Worm (Caenorhabditis elegans): ENCODE data around the gene C07A9.9.
A peak's percentile ranks its signal among the peaks of the same experiment; 100 is the strongest.

The C07A9.9 gene

ce11 chrIII:9619079-9619761 is 48.2 kb downstream of the C07A9.9 start, which contains the start of gene hlh-11 (continued):
- no peak for TF ChIP-seq ceh-16 (tag; optimal IDR thresholded peaks at IDR 0.05)
- peak; percentile 83 for TF ChIP-seq ceh-28 (tag; optimal IDR thresholded peaks at IDR 0.05)
- TF ChIP-seq ceh-9 (tag; optimal IDR thresholded peaks at IDR 0.05) = no peak
- peak; percentile 71 for TF ChIP-seq egl-27 (tag; optimal IDR thresholded peaks at IDR 0.05)
- TF ChIP-seq ama-1 (optimal IDR thresholded peaks at IDR 0.05) = peak; percentile 50
- TF ChIP-seq skn-1 (tag; optimal IDR thresholded peaks at IDR 0.05) = no peak
- TF ChIP-seq sea-2 (GFP tag; optimal IDR thresholded peaks at IDR 0.05) = no peak
- TF ChIP-seq ztf-4 (tag; optimal IDR thresholded peaks at IDR 0.05) = peak; percentile 52
- no peak for TF ChIP-seq unc-39 (tag; optimal IDR thresholded peaks at IDR 0.05)
- TF ChIP-seq egl-5 (tag; optimal IDR thresholded peaks at IDR 0.05) = peak; percentile 62
- peak; percentile 85 for TF ChIP-seq fos-1 (tag; optimal IDR thresholded peaks at IDR 0.05)
- no peak for TF ChIP-seq eor-1 (tag; optimal IDR thresholded peaks at IDR 0.05)
- peak; percentile 80 for TF ChIP-seq nhr-23 (tag; optimal IDR thresholded peaks at IDR 0.05)
- TF ChIP-seq nfya-1 (tag; optimal IDR thresholded peaks at IDR 0.05; ENCODE audit: insufficient read depth) = peak; percentile 87
- TF ChIP-seq daf-12 (tag; optimal IDR thresholded peaks at IDR 0.05) = peak; percentile 11

DNA sequence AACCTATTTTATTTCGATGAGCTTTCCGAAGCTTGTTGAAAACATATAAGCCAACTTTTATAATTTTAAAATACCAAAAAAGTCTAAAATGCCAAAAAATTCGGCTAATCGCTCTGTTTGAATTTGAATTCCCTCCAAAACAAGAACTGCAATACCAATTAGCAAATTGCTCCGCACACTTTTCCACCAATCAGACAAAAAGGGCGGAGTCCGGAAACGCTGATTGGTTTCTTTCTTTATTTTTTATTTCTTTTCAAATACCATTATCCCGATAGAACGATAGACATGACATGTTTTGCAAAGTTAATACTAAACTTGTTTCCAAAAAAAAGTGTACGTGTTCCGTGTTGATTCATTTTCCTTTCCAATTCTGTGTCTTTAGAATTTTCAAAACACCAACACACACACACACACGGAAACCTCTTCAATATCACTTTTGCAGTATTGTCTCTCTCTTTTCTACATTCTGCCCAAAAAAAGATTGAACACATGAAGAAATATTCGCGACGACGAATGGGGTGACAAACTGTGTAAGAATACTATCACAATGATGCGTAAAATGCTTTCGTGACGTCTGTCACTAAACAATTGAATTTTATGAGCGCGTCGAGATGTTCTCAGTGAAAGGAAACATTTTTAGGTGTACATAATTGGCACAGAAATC is 49.7 kb downstream of the C07A9.9 start:
- TF ChIP-seq nfya-1 (tag; optimal IDR thresholded peaks at IDR 0.05; ENCODE audit: insufficient read depth) (peak; percentile 91), snpc-4 (tag; optimal IDR thresholded peaks at IDR 0.05) (no peak), fkh-10 (GFP tag; optimal IDR thresholded peaks at IDR 0.05) (no peak), nhr-25 (tag; optimal IDR thresholded peaks at IDR 0.05) (peak; percentile 78), elt-2 (tag; optimal IDR thresholded peaks at IDR 0.05) (peak; percentile 1), hmg-11 (tag; optimal IDR thresholded peaks at IDR 0.05) (peak; percentile 13)

DNA sequence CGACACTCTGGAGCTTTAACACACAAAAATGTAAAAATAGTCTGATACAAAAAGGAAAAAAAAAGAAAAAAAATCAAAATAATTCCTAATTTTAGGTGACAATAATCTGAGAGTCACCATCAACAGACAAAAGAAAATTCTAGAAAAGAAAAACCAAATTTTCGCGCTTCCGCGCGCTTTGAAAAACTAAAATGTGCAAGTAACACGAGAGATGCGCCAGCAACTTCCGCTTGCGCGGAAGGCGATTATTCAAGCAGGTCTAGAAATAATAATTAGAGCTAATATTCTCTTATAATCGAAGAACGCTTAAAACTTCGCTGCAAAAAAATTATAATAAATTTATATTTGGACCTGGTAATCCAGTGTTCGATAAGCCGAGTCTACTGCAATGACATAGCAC is 50.5 kb downstream of the C07A9.9 start:
- TF ChIP-seq elt-3 (tag; optimal IDR thresholded peaks at IDR 0.05) = no peak
- no peak for TF ChIP-seq nhr-77 (tag; optimal IDR thresholded peaks at IDR 0.05)
- no peak for TF ChIP-seq R02D3.7 (tag; optimal IDR thresholded peaks at IDR 0.05)
- no peak for TF ChIP-seq ceh-16 (tag; optimal IDR thresholded peaks at IDR 0.05)
- no peak for TF ChIP-seq elt-2 (tag; optimal IDR thresholded peaks at IDR 0.05)
- no peak for TF ChIP-seq ceh-82 (tag; optimal IDR thresholded peaks at IDR 0.05)
- no peak for TF ChIP-seq mml-1 (tag; optimal IDR thresholded peaks at IDR 0.05)
- no peak for TF ChIP-seq ztf-11 (tag; optimal IDR thresholded peaks at IDR 0.05)
- no peak for TF ChIP-seq lin-15B (tag; optimal IDR thresholded peaks at IDR 0.05)

DNA sequence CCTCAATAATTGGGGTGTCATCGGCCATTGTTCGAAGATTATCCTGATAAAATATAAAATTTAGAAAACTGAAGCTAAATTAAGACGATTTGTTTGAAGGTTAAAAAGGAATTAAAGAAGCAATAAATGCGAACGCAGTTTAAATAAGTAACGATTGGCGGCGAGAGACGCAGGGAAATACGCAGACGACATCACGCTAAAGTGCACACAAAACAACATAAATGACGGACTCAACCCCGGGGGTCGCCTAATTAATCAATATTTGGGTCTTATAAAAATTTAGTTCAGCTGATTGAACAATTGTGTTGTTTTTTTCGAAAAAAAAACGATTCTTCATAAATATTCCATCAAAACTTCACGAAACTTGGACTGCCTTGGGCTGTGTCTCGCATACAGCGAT is 51.0 kb downstream of the C07A9.9 start, which contains the start of gene hcp-3:
Gene hcp-3, minus strand, starts transcription at position 45 of the 400 bp plus-strand sequence.
- TF ChIP-seq nhr-43 (tag; optimal IDR thresholded peaks at IDR 0.05; ENCODE audit: poor library complexity, severe bottlenecking) (no peak), pqm-1 (tag; optimal IDR thresholded peaks at IDR 0.05) (no peak), ZK546.5 (tag; optimal IDR thresholded peaks at IDR 0.05) (no peak), lin-15B (tag; optimal IDR thresholded peaks at IDR 0.05) (peak; percentile 39), pha-4 (tag; optimal IDR thresholded peaks at IDR 0.05) (peak; percentile 62), ceh-28 (tag; optimal IDR thresholded peaks at IDR 0.05) (peak; percentile 46), mml-1 (tag; optimal IDR thresholded peaks at IDR 0.05) (no peak), zag-1 (tag; optimal IDR thresholded peaks at IDR 0.05) (no peak), mdl-1 (tag; optimal IDR thresholded peaks at IDR 0.05) (no peak), ceh-9 (tag; optimal IDR thresholded peaks at IDR 0.05) (no peak), nhr-23 (tag; optimal IDR thresholded peaks at IDR 0.05) (peak; percentile 45), nhr-76 (tag; optimal IDR thresholded peaks at IDR 0.05) (no peak), ceh-82 (tag; optimal IDR thresholded peaks at IDR 0.05) (no peak), ztf-11 (tag; optimal IDR thresholded peaks at IDR 0.05) (no peak), unc-62 (GFP tag; optimal IDR thresholded peaks at IDR 0.05) (no peak), nhr-25 (tag; optimal IDR thresholded peaks at IDR 0.05) (peak; percentile 27), daf-12 (tag; optimal IDR thresholded peaks at IDR 0.05) (no peak), nfya-1 (tag; optimal IDR thresholded peaks at IDR 0.05; ENCODE audit: insufficient read depth) (peak; percentile 66), hmg-11 (tag; optimal IDR thresholded peaks at IDR 0.05) (peak; percentile 26), tbx-2 (tag; optimal IDR thresholded peaks at IDR 0.05) (no peak), unc-39 (tag; optimal IDR thresholded peaks at IDR 0.05) (no peak), ama-1 (optimal IDR thresholded peaks at IDR 0.05) (no peak), jun-1 (tag; optimal IDR thresholded peaks at IDR 0.05) (no peak), lin-39 (tag; optimal IDR thresholded peaks at IDR 0.05) (no peak), nhr-77 (tag; optimal IDR thresholded peaks at IDR 0.05) (no peak), nhr-11 (tag; optimal IDR thresholded peaks at IDR 0.05) (no peak), lsy-12 (tag; optimal IDR thresholded peaks at IDR 0.05) (no peak), elt-3 (tag; optimal IDR thresholded peaks at IDR 0.05) (no peak), fkh-2 (tag; optimal IDR thresholded peaks at IDR 0.05) (no peak), eor-1 (tag; optimal IDR thresholded peaks at IDR 0.05) (no peak), elt-2 (tag; optimal IDR thresholded peaks at IDR 0.05) (peak; percentile 12), snpc-4 (tag; optimal IDR thresholded peaks at IDR 0.05) (peak; percentile 4), ceh-16 (tag; optimal IDR thresholded peaks at IDR 0.05) (no peak), nhr-237 (tag; optimal IDR thresholded peaks at IDR 0.05) (no peak), egl-27 (tag; optimal IDR thresholded peaks at IDR 0.05) (no peak), ztf-4 (tag; optimal IDR thresholded peaks at IDR 0.05) (no peak)

Data from whole organism, L3 larva.